Worm (Caenorhabditis elegans) whole organism, L4/young adult: ENCODE measurements around the gene ubxn-3.

Source experiments
- W03F9.2 ChIP-seq: fragments of 150-350 bp; optimal IDR thresholded peaks from 2 replicates; lab custom pipeline; 2014; ENCODE audit warnings: missing biosample characterization, missing genetic modification characterization
- him-1 ChIP-seq: sonication (generic microtip); optimal IDR thresholded peaks from 2 replicates; lab custom pipeline; 2016; ENCODE audit warnings: missing genotype, missing genetic modification reagents, missing genetic modification characterization, missing compliant biosample characterization

- no peak for TF ChIP-seq W03F9.2 (tag; lab: Kevin White, UChicago)
- no peak for TF ChIP-seq him-1 (tag; lab: Kevin White, UChicago)
Measured at ce11 chrII:196685-197084, 23.8 kb downstream of the ubxn-3 start, which contains the start of gene chs-2.
